Worm (Caenorhabditis elegans) whole organism, early embryonic: Measurements from ENCODE around the gene kgb-1.

Experiments
- B0310.2 ChIP-seq: sonication (generic microtip); optimal IDR thresholded peaks from 2 replicates; lab custom pipeline; 2016; ENCODE audit warnings: mild to moderate bottlenecking, missing genetic modification characterization, missing compliant biosample characterization
- F13C5.2 ChIP-seq: sonication (generic microtip); optimal IDR thresholded peaks from 2 replicates; lab custom pipeline; 2017; ENCODE audit warnings: mild to moderate bottlenecking, missing genetic modification characterization, inconsistent platforms, missing compliant biosample characterization
- ama-1 ChIP-seq: fragments of 150-350 bp; optimal IDR thresholded peaks from 2 replicates; lab custom pipeline; 2014
- ets-7 ChIP-seq: sonication (generic microtip); optimal IDR thresholded peaks from 2 replicates; lab custom pipeline; 2016; ENCODE audit warnings: missing genotype, missing genetic modification characterization, missing compliant biosample characterization
- flt-1 ChIP-seq: fragments of 200-800 bp; sonication (Bioruptor generic); IDR thresholded peaks from 2 replicates; pipeline ENCODE4 v1.3.6; 2022; ENCODE audit warnings: missing genetic modification characterization, missing compliant biosample characterization
- hmg-4 ChIP-seq: fragments of 200-800 bp; sonication (Bioruptor generic); optimal IDR thresholded peaks from 2 replicates; lab custom pipeline; 2018; ENCODE audit warnings: mild to moderate bottlenecking, missing genetic modification characterization, missing compliant biosample characterization
- hnd-1 ChIP-seq: sonication (generic microtip); optimal IDR thresholded peaks from 2 replicates; lab custom pipeline; 2016; ENCODE audit warnings: missing genetic modification characterization, missing compliant biosample characterization
- pes-1 ChIP-seq: fragments of 200-800 bp; sonication (Bioruptor generic); IDR thresholded peaks from 2 replicates; pipeline ENCODE4 v1.3.6; 2022; ENCODE audit warnings: missing genetic modification reagents, missing genetic modification characterization, missing compliant biosample characterization
- scrt-1 ChIP-seq: fragments of 200-800 bp; sonication (Bioruptor generic); IDR thresholded peaks from 2 replicates; pipeline ENCODE4 v1.3.6; 2022; ENCODE audit warnings: missing genetic modification characterization, missing compliant biosample characterization
- tbx-11 ChIP-seq: fragments of 200-800 bp; sonication (Bioruptor generic); IDR thresholded peaks from 2 replicates; pipeline ENCODE4 v1.3.6; 2022; ENCODE audit warnings: missing genetic modification characterization, missing compliant biosample characterization

- TF ChIP-seq hmg-4 (GFP tag; lab: Kevin White, UChicago) (no peak), flt-1 (GFP tag; lab: Robert Waterston, UW) (no peak), F13C5.2 (tag; lab: Kevin White, UChicago) (no peak), ama-1 (lab: Kevin White, UChicago) (no peak), hnd-1 (no peak), B0310.2 (tag; lab: Kevin White, UChicago) (no peak), ets-7 (tag; lab: Kevin White, UChicago) (no peak), scrt-1 (no peak), pes-1 (no peak), tbx-11 (GFP tag; lab: Robert Waterston, UW) (no peak)
Observed at ce11 chrIV:409935-410334, at the start of gene kgb-1.
